Fruit fly (Drosophila melanogaster) whole organism, embryonic: Measurements from ENCODE around the gene mAChR-C.

Experiments used
- CG4707 ChIP-seq: fragments of 200-800 bp; sonication (Bioruptor generic); optimal IDR thresholded peaks from 2 replicates; lab custom pipeline; 2018; ENCODE audit warnings: missing biosample characterization, mild to moderate bottlenecking, missing genetic modification characterization, moderate library complexity
- Scr ChIP-seq: fragments of 200-800 bp; sonication (Bioruptor generic); IDR thresholded peaks from 2 replicates; pipeline ENCODE4 v1.3.6; 2022; ENCODE audit warnings: missing biosample characterization, missing genetic modification characterization; ENCODE audit not compliant: partially characterized antibody
- Sox102F ChIP-seq: fragments of 200-800 bp; sonication (Bioruptor generic); optimal IDR thresholded peaks from 2 replicates; lab custom pipeline; 2018; ENCODE audit warnings: missing biosample characterization, mild to moderate bottlenecking, missing genetic modification characterization, moderate library complexity
- nom ChIP-seq: fragments of 200-800 bp; sonication (Bioruptor generic); optimal IDR thresholded peaks from 2 replicates; lab custom pipeline; 2017; ENCODE audit warnings: missing biosample characterization, missing genetic modification characterization, mild to moderate bottlenecking, moderate library complexity, missing genetic modification reagents
- sc ChIP-seq, 3 experiments: fragments of >200 bp in 2 of 3; fragments of 200-800 bp in 1 of 3; sonication (Bioruptor generic) in 1 of 3; optimal IDR thresholded peaks; 2 replicates in 2 of 3; 3 replicates in 1 of 3; lab custom pipeline; 2017; ENCODE audit warnings: mild to moderate bottlenecking in 1 of 3, missing biosample characterization in 1 of 3, missing genetic modification characterization in 1 of 3, missing genetic modification reagents in 1 of 3

DNA sequence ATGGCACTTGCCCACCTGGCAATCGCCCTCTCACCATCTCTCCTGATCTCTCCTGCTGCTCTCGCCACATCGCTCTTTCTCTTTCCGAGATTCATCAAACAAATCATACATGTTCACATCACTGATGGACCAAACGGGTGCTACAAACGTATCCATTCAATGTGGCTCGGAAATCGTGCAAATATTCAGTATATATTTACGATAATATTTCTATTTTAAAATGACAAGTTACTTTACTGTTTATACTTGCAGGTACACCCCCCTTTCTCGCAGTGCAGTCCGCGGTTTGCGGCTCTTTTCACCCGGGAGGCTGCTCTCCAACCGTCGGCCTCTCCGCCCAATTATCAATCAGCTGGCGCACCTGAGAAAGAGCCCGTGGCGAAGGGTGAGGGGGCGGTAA is 41.0 kb downstream of the mAChR-C start:
- TF ChIP-seq nom (GFP tag; lab: Kevin White, UChicago) (no peak), Scr (no peak), Sox102F (GFP tag; lab: Kevin White, UChicago) (no peak), sc (optimal IDR thresholded peaks at IDR 0.05; lab: Kevin White, UChicago) (no peak), sc (GFP tag; optimal IDR thresholded peaks at IDR 0.05; lab: Kevin White, UChicago) (no peak), CG4707 (GFP tag; lab: Kevin White, UChicago) (no peak)
